Worm (Caenorhabditis elegans) whole organism, late embryonic: ENCODE measurements around the gene C14F11.4.

ENCODE experiments used
- C08G9.2 ChIP-seq: sonication (generic microtip); optimal IDR thresholded peaks from 2 replicates; lab custom pipeline; 2016; ENCODE audit warnings: mild to moderate bottlenecking, missing genetic modification characterization, moderate library complexity, missing compliant biosample characterization
- C38D4.7 ChIP-seq: fragments of 200-800 bp; sonication (Bioruptor generic); optimal IDR thresholded peaks from 2 replicates; lab custom pipeline; 2018; ENCODE audit warnings: mild to moderate bottlenecking, missing genetic modification characterization, moderate library complexity, missing compliant biosample characterization
- K09A11.1 ChIP-seq: sonication (generic microtip); optimal IDR thresholded peaks from 2 replicates; lab custom pipeline; 2017; ENCODE audit warnings: antibody characterized with exemption, mild to moderate bottlenecking, missing genetic modification characterization, missing compliant biosample characterization; ENCODE audit not compliant: insufficient read depth
- T23F11.4 ChIP-seq: fragments of 200-800 bp; sonication (Bioruptor generic); optimal IDR thresholded peaks from 2 replicates; lab custom pipeline; 2018; ENCODE audit warnings: mild to moderate bottlenecking, missing genetic modification characterization, missing compliant biosample characterization
- Y22D7AL.16 ChIP-seq: sonication (generic microtip); optimal IDR thresholded peaks from 2 replicates; lab custom pipeline; 2016; ENCODE audit warnings: missing genetic modification characterization, missing compliant biosample characterization
- ahr-1 ChIP-seq: sonication (generic microtip); optimal IDR thresholded peaks from 2 replicates; lab custom pipeline; 2016; ENCODE audit warnings: missing genetic modification characterization, missing compliant biosample characterization
- ama-1 ChIP-seq: fragments of 150-350 bp; optimal IDR thresholded peaks from 2 replicates; lab custom pipeline; 2014
- ceh-14 ChIP-seq: sonication (generic microtip); optimal IDR thresholded peaks from 2 replicates; lab custom pipeline; 2016; ENCODE audit warnings: missing genotype, missing genetic modification characterization, missing compliant biosample characterization
- ceh-18 ChIP-seq: sonication (generic microtip); optimal IDR thresholded peaks from 2 replicates; lab custom pipeline; 2016; ENCODE audit warnings: missing genetic modification characterization, missing compliant biosample characterization
- ceh-19 ChIP-seq: fragments of 200-800 bp; sonication (Bioruptor generic); optimal IDR thresholded peaks from 2 replicates; lab custom pipeline; 2018; ENCODE audit warnings: mild to moderate bottlenecking, missing genetic modification characterization, missing compliant biosample characterization
- ceh-2 ChIP-seq: sonication (generic microtip); optimal IDR thresholded peaks from 2 replicates; lab custom pipeline; 2016; ENCODE audit warnings: missing genotype, missing genetic modification characterization, missing compliant biosample characterization
- ceh-31 ChIP-seq: sonication (generic microtip); optimal IDR thresholded peaks from 2 replicates; lab custom pipeline; 2016; ENCODE audit warnings: missing genetic modification characterization, missing compliant biosample characterization
- ceh-34 ChIP-seq: sonication (generic microtip); optimal IDR thresholded peaks from 2 replicates; lab custom pipeline; 2016; ENCODE audit warnings: mild to moderate bottlenecking, missing genetic modification characterization, missing compliant biosample characterization
- ceh-6 ChIP-seq: fragments of 200-800 bp; sonication (Bioruptor generic); optimal IDR thresholded peaks from 2 replicates; lab custom pipeline; 2018; ENCODE audit warnings: mild to moderate bottlenecking, missing genetic modification characterization, missing compliant biosample characterization
- ceh-9 ChIP-seq: sonication (generic microtip); optimal IDR thresholded peaks from 2 replicates; lab custom pipeline; 2016; ENCODE audit warnings: mild to moderate bottlenecking, missing genetic modification characterization, inconsistent platforms, missing compliant biosample characterization
- dve-1 ChIP-seq: sonication (generic microtip); optimal IDR thresholded peaks from 2 replicates; lab custom pipeline; 2017; ENCODE audit warnings: antibody characterized with exemption, mild to moderate bottlenecking, missing genetic modification characterization, missing compliant biosample characterization
- elt-2 ChIP-seq: sonication (generic microtip); optimal IDR thresholded peaks from 2 replicates; lab custom pipeline; 2016; ENCODE audit warnings: missing genetic modification reagents, missing genetic modification characterization, missing compliant biosample characterization
- ets-4 ChIP-seq: sonication (generic microtip); optimal IDR thresholded peaks from 2 replicates; lab custom pipeline; 2016; ENCODE audit warnings: missing genetic modification characterization, missing compliant biosample characterization
- fax-1 ChIP-seq: sonication (generic microtip); optimal IDR thresholded peaks from 2 replicates; lab custom pipeline; 2016; ENCODE audit warnings: missing genotype, missing genetic modification characterization, missing compliant biosample characterization
- fkh-10 ChIP-seq: fragments of 150-350 bp; optimal IDR thresholded peaks from 2 replicates; lab custom pipeline; 2014; ENCODE audit warnings: missing biosample characterization, missing genetic modification reagents, missing genetic modification characterization
- gmeb-2 ChIP-seq: sonication (generic microtip); optimal IDR thresholded peaks from 2 replicates; lab custom pipeline; 2016; ENCODE audit warnings: missing genetic modification characterization, inconsistent platforms, missing compliant biosample characterization
- hlh-15 ChIP-seq: sonication (generic microtip); optimal IDR thresholded peaks from 2 replicates; lab custom pipeline; 2016; ENCODE audit warnings: missing genetic modification characterization, missing compliant biosample characterization
- hlh-30 ChIP-seq: sonication (generic microtip); optimal IDR thresholded peaks from 2 replicates; lab custom pipeline; 2017; ENCODE audit warnings: antibody characterized with exemption, missing genetic modification characterization, missing compliant biosample characterization; ENCODE audit not compliant: insufficient read depth
- lim-6 ChIP-seq: sonication (generic microtip); optimal IDR thresholded peaks from 2 replicates; lab custom pipeline; 2016; ENCODE audit warnings: missing genetic modification characterization, missing compliant biosample characterization
- madf-2 ChIP-seq: sonication (generic microtip); optimal IDR thresholded peaks from 2 replicates; lab custom pipeline; 2017; ENCODE audit warnings: missing genetic modification characterization, missing compliant biosample characterization
- mec-3 ChIP-seq: sonication (generic microtip); optimal IDR thresholded peaks from 2 replicates; lab custom pipeline; 2016; ENCODE audit warnings: borderline replicate concordance, missing genetic modification characterization, missing compliant biosample characterization
- nfya-1 ChIP-seq: sonication (generic microtip); optimal IDR thresholded peaks from 2 replicates; lab custom pipeline; 2017; ENCODE audit warnings: missing genetic modification characterization, mild to moderate bottlenecking, missing compliant biosample characterization, antibody characterized with exemption, moderate library complexity
- nhr-11 ChIP-seq: fragments of 150-350 bp; optimal IDR thresholded peaks from 2 replicates; lab custom pipeline; 2014; ENCODE audit warnings: missing biosample characterization, missing genetic modification characterization
- npax-4 ChIP-seq: sonication (generic microtip); optimal IDR thresholded peaks from 2 replicates; lab custom pipeline; 2016; ENCODE audit warnings: missing genetic modification characterization, missing compliant biosample characterization
- pag-3 ChIP-seq: sonication (generic microtip); optimal IDR thresholded peaks from 2 replicates; lab custom pipeline; 2016; ENCODE audit warnings: missing compliant biosample characterization, missing genetic modification characterization, borderline replicate concordance
- pax-1 ChIP-seq: fragments of 150-350 bp; optimal IDR thresholded peaks from 2 replicates; lab custom pipeline; 2014; ENCODE audit warnings: missing biosample characterization, missing genetic modification characterization
- pha-4 ChIP-seq: fragments of 150-350 bp; optimal IDR thresholded peaks from 2 replicates; lab custom pipeline; 2018; ENCODE audit warnings: missing biosample characterization, missing genetic modification reagents, missing genetic modification characterization
- pqm-1 ChIP-seq: sonication (generic microtip); optimal IDR thresholded peaks from 2 replicates; lab custom pipeline; 2016; ENCODE audit warnings: missing genetic modification characterization, missing compliant biosample characterization
- pros-1 ChIP-seq: fragments of 150-350 bp; optimal IDR thresholded peaks from 2 replicates; lab custom pipeline; 2014; ENCODE audit warnings: missing biosample characterization, missing genetic modification reagents, missing genetic modification characterization
- ref-2 ChIP-seq: sonication (generic microtip); optimal IDR thresholded peaks from 2 replicates; lab custom pipeline; 2016; ENCODE audit warnings: missing genetic modification characterization, missing compliant biosample characterization
- tbx-2 ChIP-seq: sonication (generic microtip); optimal IDR thresholded peaks from 2 replicates; lab custom pipeline; 2016; ENCODE audit warnings: missing genetic modification characterization, missing compliant biosample characterization
- ttx-3 ChIP-seq: sonication (generic microtip); optimal IDR thresholded peaks from 2 replicates; lab custom pipeline; 2016; ENCODE audit warnings: missing genetic modification reagents, missing genetic modification characterization, missing compliant biosample characterization
- unc-55 ChIP-seq: sonication (generic microtip); optimal IDR thresholded peaks from 2 replicates; lab custom pipeline; 2017; ENCODE audit warnings: missing biosample characterization, missing genetic modification reagents, missing genetic modification characterization
- unc-86 ChIP-seq: sonication (generic microtip); optimal IDR thresholded peaks from 2 replicates; lab custom pipeline; 2016; ENCODE audit warnings: missing genetic modification characterization, missing compliant biosample characterization

The C14F11.4 gene

ce11 chrX:6254671-6255031 lies 21.8 kb upstream of the C14F11.4 start:
- TF ChIP-seq ceh-2 (tag; lab: Kevin White, UChicago): no peak
- TF ChIP-seq ceh-34 (tag; lab: Kevin White, UChicago): no peak
- TF ChIP-seq dve-1 (tag; lab: Kevin White, UChicago): no peak
- no peak for TF ChIP-seq ama-1 (lab: Kevin White, UChicago)
- TF ChIP-seq pax-1: no peak
- no peak for TF ChIP-seq pag-3 (tag; lab: Kevin White, UChicago)
- no peak for TF ChIP-seq tbx-2 (tag; lab: Kevin White, UChicago)
- no peak for TF ChIP-seq gmeb-2
- TF ChIP-seq madf-2: no peak
- no peak for TF ChIP-seq elt-2
- TF ChIP-seq npax-4: no peak
- TF ChIP-seq, all 69 proteins: peak for 0

- TF ChIP-seq unc-55 (peak; percentile 71), pax-1 (no peak), nfya-1 (tag; lab: Kevin White, UChicago) (peak; percentile 53), ceh-18 (tag; lab: Kevin White, UChicago) (peak; percentile 48), C08G9.2 (tag; lab: Kevin White, UChicago) (peak; percentile 17), ceh-19 (GFP tag; lab: Kevin White, UChicago) (peak; percentile 19), ref-2 (tag; lab: Kevin White, UChicago) (peak; percentile 64), hlh-30 (tag; lab: Kevin White, UChicago) (peak; percentile 23), ceh-6 (GFP tag; lab: Kevin White, UChicago) (no peak)
These were observed 21.2 kb upstream of the C14F11.4 start for ce11 chrX:6253899-6254670.

ce11 chrX:6253566-6253898 lies 20.7 kb upstream of the C14F11.4 start:
- TF ChIP-seq hlh-15 (tag; lab: Kevin White, UChicago) (no peak), ceh-9 (no peak), mec-3 (tag; lab: Kevin White, UChicago) (no peak), ceh-19 (GFP tag; lab: Kevin White, UChicago) (no peak), C38D4.7 (no peak), ceh-31 (no peak), nhr-11 (tag; lab: Kevin White, UChicago) (no peak), pag-3 (tag; lab: Kevin White, UChicago) (no peak), unc-55 (no peak), C08G9.2 (tag; lab: Kevin White, UChicago) (no peak), lim-6 (tag; lab: Kevin White, UChicago) (no peak)

- TF ChIP-seq ceh-14 (tag; lab: Kevin White, UChicago): no peak
- no peak for TF ChIP-seq Y22D7AL.16 (tag; lab: Kevin White, UChicago)
- no peak for TF ChIP-seq ahr-1 (tag; lab: Kevin White, UChicago)
- no peak for TF ChIP-seq ttx-3 (tag; lab: Kevin White, UChicago)
- no peak for TF ChIP-seq fax-1 (tag; lab: Kevin White, UChicago)
- TF ChIP-seq pqm-1: no peak
- no peak for TF ChIP-seq hlh-15 (tag; lab: Kevin White, UChicago)
- no peak for TF ChIP-seq unc-86
- TF ChIP-seq pha-4 (tag; lab: Kevin White, UChicago): no peak
- TF ChIP-seq mec-3 (tag; lab: Kevin White, UChicago): no peak
- TF ChIP-seq ets-4: no peak
- no peak for TF ChIP-seq T23F11.4 (GFP tag; lab: Kevin White, UChicago)
- no peak for TF ChIP-seq fkh-10 (GFP tag; lab: Kevin White, UChicago)
- no peak for TF ChIP-seq npax-4
- no peak for TF ChIP-seq K09A11.1
- no peak for TF ChIP-seq pros-1 (tag; lab: Kevin White, UChicago)
- TF ChIP-seq, all 69 proteins: peak for 0
These were observed 20.3 kb upstream of the C14F11.4 start for ce11 chrX:6253160-6253559.
